Fruit fly (Drosophila melanogaster) whole organism, prepupa: ENCODE results near the gene NaPi-III.

Experiments used
- Blimp-1 ChIP-seq: fragments of 200-800 bp; sonication (Bioruptor generic); optimal IDR thresholded peaks from 3 replicates; lab custom pipeline; 2017; ENCODE audit warnings: missing biosample characterization, missing genetic modification characterization, mild to moderate bottlenecking, moderate library complexity, missing genetic modification reagents
- CG10631 ChIP-seq: fragments of 200-800 bp; sonication (Bioruptor generic); optimal IDR thresholded peaks from 2 replicates; lab custom pipeline; 2016; ENCODE audit warnings: missing biosample characterization, missing genetic modification characterization
- CG10669 ChIP-seq: fragments of 200-800 bp; sonication (Bioruptor generic); optimal IDR thresholded peaks from 3 replicates; lab custom pipeline; 2018; ENCODE audit warnings: missing biosample characterization, mild to moderate bottlenecking, missing genetic modification characterization, moderate library complexity
- CG11294 ChIP-seq: fragments of 200-800 bp; sonication (Bioruptor generic); IDR thresholded peaks from 2 replicates; pipeline ENCODE4 v1.3.6; 2022; ENCODE audit warnings: missing biosample characterization, missing genetic modification characterization
- CG11762 ChIP-seq: fragments of 200-800 bp; sonication (Bioruptor generic); optimal IDR thresholded peaks from 3 replicates; lab custom pipeline; 2016; ENCODE audit warnings: missing biosample characterization, missing genetic modification characterization; ENCODE audit not compliant: insufficient read depth
- CG11902 ChIP-seq: fragments of 200-800 bp; sonication (Bioruptor generic); optimal IDR thresholded peaks from 3 replicates; lab custom pipeline; 2016; ENCODE audit warnings: missing biosample characterization, missing genetic modification characterization
- CG1621 ChIP-seq: fragments of 200-800 bp; sonication (Bioruptor generic); optimal IDR thresholded peaks from 3 replicates; lab custom pipeline; 2018; ENCODE audit warnings: missing biosample characterization, mild to moderate bottlenecking, missing genetic modification characterization
- CG16779 ChIP-seq: fragments of 200-800 bp; sonication (Bioruptor generic); optimal IDR thresholded peaks from 3 replicates; lab custom pipeline; 2017; ENCODE audit warnings: missing biosample characterization, mild to moderate bottlenecking, missing genetic modification characterization
- CG31627 ChIP-seq: fragments of 200-800 bp; sonication (Bioruptor generic); optimal IDR thresholded peaks from 3 replicates; lab custom pipeline; 2016; ENCODE audit warnings: missing biosample characterization, missing genetic modification characterization
- CG32006 ChIP-seq: fragments of 200-800 bp; sonication (Bioruptor generic); optimal IDR thresholded peaks from 3 replicates; lab custom pipeline; 2017; ENCODE audit warnings: missing biosample characterization, mild to moderate bottlenecking, missing genetic modification characterization
- CG34406 ChIP-seq: fragments of 200-800 bp; sonication (Bioruptor generic); optimal IDR thresholded peaks from 3 replicates; lab custom pipeline; 2016; ENCODE audit warnings: missing biosample characterization, missing genetic modification characterization
- CG3919 ChIP-seq: fragments of 200-800 bp; sonication (Bioruptor generic); optimal IDR thresholded peaks from 3 replicates; lab custom pipeline; 2016; ENCODE audit warnings: missing biosample characterization, missing genetic modification characterization
- CG4318 ChIP-seq: fragments of 200-800 bp; sonication (Bioruptor generic); optimal IDR thresholded peaks from 3 replicates; lab custom pipeline; 2017; ENCODE audit warnings: missing biosample characterization, mild to moderate bottlenecking, missing genetic modification characterization
- CG6276 ChIP-seq: fragments of 200-800 bp; sonication (Bioruptor generic); optimal IDR thresholded peaks from 2 replicates; lab custom pipeline; 2017; ENCODE audit warnings: missing biosample characterization, mild to moderate bottlenecking, missing genetic modification characterization
- CG6792 ChIP-seq: fragments of 200-800 bp; sonication (Bioruptor generic); optimal IDR thresholded peaks from 3 replicates; lab custom pipeline; 2016; ENCODE audit warnings: missing biosample characterization, missing genetic modification characterization
- CG6808 ChIP-seq: fragments of 200-800 bp; sonication (Bioruptor generic); optimal IDR thresholded peaks from 3 replicates; lab custom pipeline; 2017; ENCODE audit warnings: missing biosample characterization, missing genetic modification characterization, mild to moderate bottlenecking, moderate library complexity, missing genetic modification reagents
- CG6854 ChIP-seq: fragments of 200-800 bp; sonication (Bioruptor generic); optimal IDR thresholded peaks from 2 replicates; lab custom pipeline; 2017; ENCODE audit warnings: missing biosample characterization, mild to moderate bottlenecking, missing genetic modification characterization
- CG8119 ChIP-seq: fragments of 200-800 bp; sonication (Bioruptor generic); IDR thresholded peaks from 3 replicates; pipeline ENCODE4 v1.3.6; 2022; ENCODE audit warnings: missing biosample characterization, missing genetic modification characterization
- CG8319 ChIP-seq: fragments of 200-800 bp; sonication (Bioruptor generic); optimal IDR thresholded peaks from 3 replicates; lab custom pipeline; 2016; ENCODE audit warnings: missing biosample characterization, missing genetic modification characterization
- CG8632 ChIP-seq: fragments of 200-800 bp; sonication (Bioruptor generic); optimal IDR thresholded peaks from 3 replicates; lab custom pipeline; 2016; ENCODE audit warnings: missing biosample characterization, missing genetic modification characterization
- Eip75B ChIP-seq: fragments of 200-800 bp; sonication (Bioruptor generic); optimal IDR thresholded peaks from 3 replicates; lab custom pipeline; 2016; ENCODE audit warnings: missing biosample characterization, missing genetic modification characterization
- Eip93F ChIP-seq: fragments of 200-800 bp; sonication (Bioruptor generic); optimal IDR thresholded peaks from 2 replicates; lab custom pipeline; 2016; ENCODE audit warnings: missing biosample characterization, mild to moderate bottlenecking, missing genetic modification characterization
- Ets21C ChIP-seq: fragments of 200-800 bp; sonication (Bioruptor generic); optimal IDR thresholded peaks from 3 replicates; lab custom pipeline; 2016; ENCODE audit warnings: missing biosample characterization, missing genetic modification characterization
- Gug ChIP-seq: fragments of 200-800 bp; sonication (Bioruptor generic); IDR thresholded peaks from 2 replicates; pipeline ENCODE4 v1.3.6; 2022; ENCODE audit warnings: missing biosample characterization, missing genetic modification characterization
- Hr38 ChIP-seq: sonication (Bioruptor generic); optimal IDR thresholded peaks from 2 replicates; lab custom pipeline; 2016; ENCODE audit warnings: missing biosample characterization, missing genetic modification characterization
- Hr4 ChIP-seq: fragments of 200-800 bp; sonication (Bioruptor generic); optimal IDR thresholded peaks from 3 replicates; lab custom pipeline; 2016; ENCODE audit warnings: missing biosample characterization, missing genetic modification characterization
- OdsH ChIP-seq: fragments of 200-800 bp; sonication (Bioruptor generic); optimal IDR thresholded peaks from 3 replicates; lab custom pipeline; 2016; ENCODE audit warnings: missing biosample characterization, missing genetic modification characterization
- Sox14 ChIP-seq: fragments of 200-800 bp; sonication (Bioruptor generic); optimal IDR thresholded peaks from 3 replicates; lab custom pipeline; 2016; ENCODE audit warnings: missing biosample characterization, missing genetic modification characterization
- Sox15 ChIP-seq: fragments of 200-800 bp; sonication (Bioruptor generic); optimal IDR thresholded peaks from 3 replicates; lab custom pipeline; 2016; ENCODE audit warnings: missing biosample characterization, missing genetic modification characterization
- achi ChIP-seq: fragments of 200-800 bp; sonication (Bioruptor generic); optimal IDR thresholded peaks from 3 replicates; lab custom pipeline; 2016; ENCODE audit warnings: missing biosample characterization, missing genetic modification characterization
- acj6 ChIP-seq: fragments of 200-800 bp; sonication (Bioruptor generic); optimal IDR thresholded peaks from 3 replicates; lab custom pipeline; 2016; ENCODE audit warnings: missing biosample characterization, missing genetic modification characterization
- cyc ChIP-seq: fragments of 200-800 bp; sonication (Bioruptor generic); optimal IDR thresholded peaks from 3 replicates; lab custom pipeline; 2016; ENCODE audit warnings: missing biosample characterization, missing genetic modification characterization
- fkh ChIP-seq: fragments of 200-800 bp; sonication (Bioruptor generic); optimal IDR thresholded peaks from 3 replicates; lab custom pipeline; 2017; ENCODE audit warnings: missing biosample characterization, mild to moderate bottlenecking, missing genetic modification characterization, moderate library complexity
- net ChIP-seq: fragments of 200-800 bp; sonication (Bioruptor generic); optimal IDR thresholded peaks from 3 replicates; lab custom pipeline; 2016; ENCODE audit warnings: missing biosample characterization, missing genetic modification characterization
- salr ChIP-seq, 2 experiments: fragments of 200-800 bp; sonication (Bioruptor generic); optimal IDR thresholded peaks; 3 replicates each; lab custom pipeline; 2016 to 2018; ENCODE audit warnings: missing biosample characterization in 2 of 2, missing genetic modification characterization in 2 of 2, mild to moderate bottlenecking in 1 of 2
- spab ChIP-seq: fragments of 200-800 bp; sonication (Bioruptor generic); optimal IDR thresholded peaks from 2 replicates; lab custom pipeline; 2017; ENCODE audit warnings: missing biosample characterization, mild to moderate bottlenecking, missing genetic modification characterization, missing genetic modification reagents
- ss ChIP-seq, 2 experiments: fragments of 200-800 bp; sonication (Bioruptor generic); optimal IDR thresholded peaks; 2 replicates in 1 of 2; 3 replicates in 1 of 2; lab custom pipeline; 2017 to 2018; ENCODE audit warnings: mild to moderate bottlenecking in 2 of 2, missing biosample characterization in 2 of 2, missing genetic modification characterization in 2 of 2, moderate library complexity in 1 of 2
- svp ChIP-seq: fragments of 200-800 bp; sonication (Bioruptor generic); peaks from one replicate; lab custom pipeline; 2016; ENCODE audit warnings: missing biosample characterization, missing genetic modification characterization
- vri ChIP-seq: fragments of 200-800 bp; sonication (Bioruptor generic); optimal IDR thresholded peaks from 3 replicates; lab custom pipeline; 2016; ENCODE audit warnings: missing biosample characterization, mild to moderate bottlenecking, missing genetic modification characterization

The NaPi-III gene

DNA sequence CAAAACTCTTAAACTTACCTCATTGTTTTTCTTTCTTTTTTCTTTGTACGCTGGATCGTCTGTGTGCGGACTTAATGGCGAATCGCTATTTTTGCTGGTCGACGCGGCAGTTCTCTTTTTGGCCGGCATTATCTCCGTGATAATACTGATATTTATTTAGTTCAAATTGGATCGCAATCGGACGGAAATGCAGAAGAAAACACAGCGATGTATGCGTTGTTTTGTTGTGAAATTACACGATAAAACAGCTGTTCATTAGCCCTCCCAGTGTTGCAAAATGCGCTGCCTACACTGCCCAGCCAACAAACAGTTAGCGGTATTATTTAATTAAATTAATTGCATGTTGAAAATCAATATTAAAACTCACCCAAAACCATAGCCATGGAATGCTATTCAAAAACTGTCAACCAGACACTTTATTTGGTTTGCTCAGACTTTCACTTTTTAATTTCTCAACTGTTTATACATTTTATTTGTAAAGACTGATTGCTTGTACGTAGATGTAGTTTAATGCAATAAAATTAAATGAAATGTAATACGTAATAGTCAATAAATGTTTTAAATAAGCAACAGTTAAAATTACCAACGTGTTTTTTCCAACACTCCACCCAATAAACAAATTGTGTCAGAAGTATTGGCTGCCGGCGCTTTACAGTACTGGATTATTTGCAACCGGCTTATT, 25.0 kb upstream of the NaPi-III start, which contains the start of the genes Irbp18 and APP-BP1 (continued):
- TF ChIP-seq Sox15 (GFP tag; lab: Kevin White, UChicago) (peak; percentile 94), fkh (peak; percentile 84), CG8119 (GFP tag; lab: Robert Waterston, UW) (peak; percentile 90), Eip93F (GFP tag; lab: Kevin White, UChicago) (peak; percentile 92), achi (GFP tag; lab: Kevin White, UChicago) (peak; percentile 95), Blimp-1 (peak; percentile 87), acj6 (GFP tag; lab: Kevin White, UChicago) (peak; percentile 96), salr (GFP tag; optimal IDR thresholded peaks at IDR 0.05; lab: Kevin White, UChicago) (peak; percentile 87 to 96), CG34406 (GFP tag; lab: Kevin White, UChicago) (peak; percentile 95), Hr38 (GFP tag; lab: Kevin White, UChicago) (peak; percentile 71), CG6854 (peak; percentile 83), CG11294 (peak; percentile 77), CG3919 (GFP tag; lab: Kevin White, UChicago) (peak; percentile 95), CG1621 (tag; lab: Kevin White, UChicago) (peak; percentile 88), CG31627 (peak; percentile 97), CG11902 (GFP tag; lab: Kevin White, UChicago) (peak; percentile 92), CG16779 (tag; lab: Kevin White, UChicago) (peak; percentile 88), CG4318 (GFP tag; lab: Kevin White, UChicago) (peak; percentile 93), Gug (GFP tag; lab: Robert Waterston, UW) (peak; percentile 85), CG11762 (GFP tag; lab: Kevin White, UChicago) (peak; percentile 96), Eip75B (peak; percentile 96), net (GFP tag; lab: Kevin White, UChicago) (peak; percentile 95), CG10631 (GFP tag; lab: Kevin White, UChicago) (peak; percentile 95), Sox14 (GFP tag; lab: Kevin White, UChicago) (peak; percentile 97), CG8632 (GFP tag; lab: Kevin White, UChicago) (peak; percentile 92), CG10669 (GFP tag; lab: Kevin White, UChicago) (peak; percentile 94), spab (GFP tag; lab: Kevin White, UChicago) (peak; percentile 82), Ets21C (peak; percentile 93), OdsH (GFP tag; lab: Kevin White, UChicago) (peak; percentile 98), vri (peak; percentile 95), CG8319 (GFP tag; lab: Kevin White, UChicago) (peak; percentile 94), Hr4 (GFP tag; lab: Kevin White, UChicago) (peak; percentile 97), svp (GFP tag; lab: Kevin White, UChicago) (peak; percentile 98), ss (GFP tag; optimal IDR thresholded peaks at IDR 0.05; lab: Kevin White, UChicago) (peak in 1 of 2 experiments; percentile 90)

dm6 chr3L:11101598-11101997, 21.6 kb upstream of the NaPi-III start, which contains the start of gene Elo68beta:
Gene Elo68beta, minus strand, starts transcription at chr3L:11101698.
- TF ChIP-seq CG32006 (GFP tag; lab: Kevin White, UChicago) (no peak), CG6276 (GFP tag; lab: Kevin White, UChicago) (no peak), Eip93F (GFP tag; lab: Kevin White, UChicago) (no peak), CG11762 (GFP tag; lab: Kevin White, UChicago) (no peak), svp (GFP tag; lab: Kevin White, UChicago) (no peak), vri (no peak), CG6808 (GFP tag; lab: Kevin White, UChicago) (no peak), cyc (GFP tag; lab: Kevin White, UChicago) (no peak), CG10669 (GFP tag; lab: Kevin White, UChicago) (no peak), CG6854 (no peak), Gug (GFP tag; lab: Robert Waterston, UW) (no peak), CG6792 (GFP tag; lab: Kevin White, UChicago) (no peak), CG8119 (GFP tag; lab: Robert Waterston, UW) (no peak)
